Worm (Caenorhabditis elegans) whole organism, young adult: Measurements from ENCODE around the gene Y44A6D.1.

Experiments used
- B0035.1 ChIP-seq: sonication (generic microtip); optimal IDR thresholded peaks from 2 replicates; lab custom pipeline; 2016; ENCODE audit warnings: missing genetic modification characterization, mild to moderate bottlenecking, missing compliant biosample characterization, missing genotype, missing genetic modification reagents
- F33H1.4 ChIP-seq: fragments of 200-800 bp; sonication (Bioruptor generic); IDR thresholded peaks from 2 replicates; pipeline ENCODE4 v1.3.6; 2022; ENCODE audit warnings: missing genetic modification reagents, missing genetic modification characterization, missing compliant biosample characterization
- F57A8.1 ChIP-seq: fragments of 200-800 bp; sonication (Bioruptor generic); optimal IDR thresholded peaks from 2 replicates; lab custom pipeline; 2018; ENCODE audit warnings: mild to moderate bottlenecking, missing genetic modification characterization, moderate library complexity, missing compliant biosample characterization
- K12H6.12 ChIP-seq: fragments of 200-800 bp; sonication (Bioruptor generic); optimal IDR thresholded peaks from 2 replicates; lab custom pipeline; 2018; ENCODE audit warnings: mild to moderate bottlenecking, missing genetic modification characterization, missing compliant biosample characterization
- Y53F4B.3 ChIP-seq: fragments of 200-800 bp; sonication (Bioruptor generic); IDR thresholded peaks from 2 replicates; pipeline ENCODE4 v1.3.6; 2022; ENCODE audit warnings: missing genetic modification reagents, missing genetic modification characterization, missing compliant biosample characterization
- Y53G8AR.9 ChIP-seq: fragments of 200-800 bp; sonication (Bioruptor generic); conservative IDR thresholded peaks from 2 replicates; pipeline ENCODE4 v1.3.6; 2022; ENCODE audit warnings: missing genetic modification reagents, missing genetic modification characterization, missing compliant biosample characterization
- Y95B8A.8 ChIP-seq: fragments of 200-800 bp; sonication (Bioruptor generic); IDR thresholded peaks from 2 replicates; pipeline ENCODE4 v1.3.6; 2022; ENCODE audit warnings: missing genetic modification reagents, missing genetic modification characterization, missing compliant biosample characterization
- ZK185.1 ChIP-seq: sonication (generic microtip); optimal IDR thresholded peaks from 2 replicates; lab custom pipeline; 2016; ENCODE audit warnings: mild to moderate bottlenecking, missing genetic modification characterization, missing compliant biosample characterization; ENCODE audit not compliant: poor library complexity, severe bottlenecking
- aptf-2 ChIP-seq: fragments of 200-800 bp; sonication (Bioruptor generic); conservative IDR thresholded peaks from 2 replicates; pipeline ENCODE4 v1.3.6; 2022; ENCODE audit warnings: missing genetic modification reagents, missing genetic modification characterization, missing compliant biosample characterization
- atf-7 ChIP-seq: sonication (generic microtip); optimal IDR thresholded peaks from 2 replicates; lab custom pipeline; 2017; ENCODE audit warnings: mild to moderate bottlenecking, missing genetic modification characterization, missing compliant biosample characterization
- attf-3 ChIP-seq: fragments of 200-800 bp; sonication (Bioruptor generic); conservative IDR thresholded peaks from 2 replicates; pipeline ENCODE4 v1.3.6; 2022; ENCODE audit warnings: missing genetic modification reagents, missing genetic modification characterization, missing compliant biosample characterization
- attf-5 ChIP-seq: fragments of 200-800 bp; sonication (Bioruptor generic); optimal IDR thresholded peaks from 2 replicates; lab custom pipeline; 2018; ENCODE audit warnings: mild to moderate bottlenecking, missing genetic modification characterization, missing compliant biosample characterization
- attf-6 ChIP-seq: fragments of 200-800 bp; sonication (Bioruptor generic); IDR thresholded peaks from 2 replicates; pipeline ENCODE4 v1.3.6; 2022; ENCODE audit warnings: missing genetic modification reagents, missing genetic modification characterization, missing compliant biosample characterization
- cebp-2 ChIP-seq: fragments of 200-800 bp; sonication (Bioruptor generic); IDR thresholded peaks from 2 replicates; pipeline ENCODE4 v1.3.6; 2022; ENCODE audit warnings: missing genetic modification characterization, missing compliant biosample characterization
- ceh-100 ChIP-seq: fragments of 200-800 bp; sonication (Bioruptor generic); IDR thresholded peaks from 2 replicates; pipeline ENCODE4 v1.3.6; 2022; ENCODE audit warnings: missing genetic modification reagents, missing genetic modification characterization, missing compliant biosample characterization
- ceh-27 ChIP-seq: fragments of 200-800 bp; sonication (Bioruptor generic); optimal IDR thresholded peaks from 2 replicates; lab custom pipeline; 2018; ENCODE audit warnings: mild to moderate bottlenecking, missing genetic modification characterization, moderate library complexity, missing compliant biosample characterization
- ceh-58 ChIP-seq: fragments of 200-800 bp; sonication (Bioruptor generic); IDR thresholded peaks from 2 replicates; pipeline ENCODE4 v1.3.6; 2022; ENCODE audit warnings: missing genetic modification characterization, missing compliant biosample characterization
- ceh-91 ChIP-seq: fragments of 200-800 bp; sonication (Bioruptor generic); IDR thresholded peaks from 2 replicates; pipeline ENCODE4 v1.3.6; 2022; ENCODE audit warnings: missing genetic modification reagents, missing genetic modification characterization, missing compliant biosample characterization
- chd-7 ChIP-seq: sonication (generic microtip); optimal IDR thresholded peaks from 2 replicates; lab custom pipeline; 2016; ENCODE audit warnings: mild to moderate bottlenecking, missing genetic modification characterization, moderate library complexity, missing compliant biosample characterization
- dox-1 ChIP-seq: fragments of 200-800 bp; sonication (Bioruptor generic); IDR thresholded peaks from 2 replicates; pipeline ENCODE4 v1.3.6; 2022; ENCODE audit warnings: missing genetic modification reagents, missing genetic modification characterization, missing compliant biosample characterization
- efl-1 ChIP-seq: fragments of 150-350 bp; optimal IDR thresholded peaks from 2 replicates; lab custom pipeline; 2014; ENCODE audit warnings: missing biosample characterization, missing genetic modification reagents, missing genetic modification characterization
- egl-18 ChIP-seq: fragments of 200-800 bp; sonication (Bioruptor generic); IDR thresholded peaks from 2 replicates; pipeline ENCODE4 v1.3.6; 2022; ENCODE audit warnings: missing genetic modification reagents, missing genetic modification characterization, missing compliant biosample characterization
- egrh-3 ChIP-seq: fragments of 200-800 bp; sonication (Bioruptor generic); IDR thresholded peaks from 2 replicates; pipeline ENCODE4 v1.3.6; 2022; ENCODE audit warnings: missing genetic modification reagents, missing genetic modification characterization, missing compliant biosample characterization
- gei-17 ChIP-seq: fragments of 200-800 bp; sonication (Bioruptor generic); optimal IDR thresholded peaks from 2 replicates; lab custom pipeline; 2018; ENCODE audit warnings: mild to moderate bottlenecking, missing genetic modification characterization, missing compliant biosample characterization
- hlh-12 ChIP-seq: sonication (generic microtip); optimal IDR thresholded peaks from 2 replicates; lab custom pipeline; 2016; ENCODE audit warnings: missing genetic modification characterization, missing compliant biosample characterization
- hrde-1 ChIP-seq: sonication (generic microtip); optimal IDR thresholded peaks from 2 replicates; lab custom pipeline; 2016; ENCODE audit warnings: missing genetic modification characterization, mild to moderate bottlenecking, missing compliant biosample characterization, moderate library complexity, missing genotype, missing genetic modification reagents, borderline replicate concordance
- let-526 ChIP-seq: fragments of 200-800 bp; sonication (Bioruptor generic); IDR thresholded peaks from 2 replicates; pipeline ENCODE4 v1.3.6; 2022; ENCODE audit warnings: missing genetic modification reagents, missing genetic modification characterization, missing compliant biosample characterization
- let-607 ChIP-seq, 2 experiments: fragments of 200-800 bp in 1 of 2; sonication (Bioruptor generic) in 1 of 2; sonication (generic microtip) in 1 of 2; optimal IDR thresholded peaks; 2 replicates each; lab custom pipeline; 2016 to 2018; ENCODE audit warnings: mild to moderate bottlenecking in 2 of 2, missing compliant biosample characterization in 2 of 2, missing genetic modification characterization in 2 of 2, moderate library complexity in 2 of 2, missing genotype in 1 of 2
- lir-1 ChIP-seq: fragments of 200-800 bp; sonication (Bioruptor generic); conservative IDR thresholded peaks from 2 replicates; pipeline ENCODE4 v1.3.6; 2022; ENCODE audit warnings: missing genetic modification reagents, missing genetic modification characterization, missing compliant biosample characterization
- lsl-1 ChIP-seq: fragments of 200-800 bp; sonication (Bioruptor generic); optimal IDR thresholded peaks from 2 replicates; lab custom pipeline; 2018; ENCODE audit warnings: mild to moderate bottlenecking, missing genetic modification characterization, moderate library complexity, missing compliant biosample characterization
- madf-3 ChIP-seq: fragments of 200-800 bp; sonication (Bioruptor generic); IDR thresholded peaks from 2 replicates; pipeline ENCODE4 v1.3.6; 2022; ENCODE audit warnings: missing genetic modification reagents, missing genetic modification characterization, missing compliant biosample characterization
- mcd-1 ChIP-seq: fragments of 200-800 bp; sonication (Bioruptor generic); IDR thresholded peaks from 2 replicates; pipeline ENCODE4 v1.3.6; 2022; ENCODE audit warnings: missing genetic modification reagents, missing genetic modification characterization, missing compliant biosample characterization
- mel-28 ChIP-seq: sonication (generic microtip); optimal IDR thresholded peaks from 2 replicates; lab custom pipeline; 2016; ENCODE audit warnings: borderline replicate concordance, mild to moderate bottlenecking, missing genetic modification characterization, missing compliant biosample characterization
- mes-4 ChIP-seq: sonication (generic microtip); optimal IDR thresholded peaks from 2 replicates; lab custom pipeline; 2016; ENCODE audit warnings: missing genotype, missing genetic modification characterization, missing compliant biosample characterization
- nfyb-1 ChIP-seq: fragments of 200-800 bp; sonication (Bioruptor generic); IDR thresholded peaks from 2 replicates; pipeline ENCODE4 v1.3.6; 2022; ENCODE audit warnings: missing genetic modification reagents, missing genetic modification characterization, missing compliant biosample characterization
- nhr-27 ChIP-seq: fragments of 200-800 bp; sonication (Bioruptor generic); optimal IDR thresholded peaks from 2 replicates; lab custom pipeline; 2018; ENCODE audit warnings: mild to moderate bottlenecking, missing genetic modification characterization, moderate library complexity, missing compliant biosample characterization
- nhr-80 ChIP-seq: sonication (generic microtip); optimal IDR thresholded peaks from 2 replicates; lab custom pipeline; 2016; ENCODE audit warnings: missing genetic modification characterization, missing compliant biosample characterization
- pha-4 ChIP-seq: fragments of 150-350 bp; sonication (generic microtip); optimal IDR thresholded peaks from 2 replicates; lab custom pipeline; 2014; ENCODE audit warnings: missing biosample characterization, missing genetic modification reagents, missing genetic modification characterization
- rec-8 ChIP-seq, 2 experiments: sonication (generic microtip); optimal IDR thresholded peaks; 2 replicates each; lab custom pipeline; 2016; ENCODE audit warnings: mild to moderate bottlenecking in 2 of 2, missing genetic modification characterization in 2 of 2, missing genetic modification reagents in 2 of 2, missing genotype in 2 of 2, missing biosample characterization in 1 of 2, missing compliant biosample characterization in 1 of 2, moderate library complexity in 1 of 2
- sdz-38 ChIP-seq: sonication (generic microtip); optimal IDR thresholded peaks from 2 replicates; lab custom pipeline; 2016; ENCODE audit warnings: missing genotype, missing genetic modification characterization, missing compliant biosample characterization
- sea-2 ChIP-seq: fragments of 200-800 bp; sonication (Bioruptor generic); IDR thresholded peaks from 2 replicates; pipeline ENCODE4 v1.3.6; 2022; ENCODE audit warnings: missing genetic modification characterization, missing compliant biosample characterization
- somi-1 ChIP-seq: fragments of 200-800 bp; sonication (Bioruptor generic); optimal IDR thresholded peaks from 2 replicates; lab custom pipeline; 2018; ENCODE audit warnings: mild to moderate bottlenecking, missing genetic modification characterization, missing compliant biosample characterization
- tbp1 ChIP-seq: fragments of 200-800 bp; sonication (Bioruptor generic); optimal IDR thresholded peaks from 2 replicates; lab custom pipeline; 2018; ENCODE audit warnings: mild to moderate bottlenecking, missing genetic modification characterization, missing compliant biosample characterization
- tbx-9 ChIP-seq: sonication (generic microtip); optimal IDR thresholded peaks from 2 replicates; lab custom pipeline; 2016; ENCODE audit warnings: borderline replicate concordance, missing genetic modification characterization, inconsistent platforms, missing compliant biosample characterization
- unc-130 ChIP-seq: sonication (generic microtip); optimal IDR thresholded peaks from 2 replicates; lab custom pipeline; 2016; ENCODE audit warnings: missing genetic modification reagents, missing genetic modification characterization, missing compliant biosample characterization
- unc-62 ChIP-seq: fragments of 150-350 bp; optimal IDR thresholded peaks from 2 replicates; lab custom pipeline; 2014; ENCODE audit warnings: missing biosample characterization, missing genetic modification reagents, missing genetic modification characterization
- xnd-1 ChIP-seq: sonication (generic microtip); optimal IDR thresholded peaks from 2 replicates; lab custom pipeline; 2016; ENCODE audit warnings: missing genotype, missing genetic modification reagents, missing genetic modification characterization, missing compliant biosample characterization
- ztf-3 ChIP-seq: fragments of 200-800 bp; sonication (Bioruptor generic); optimal IDR thresholded peaks from 2 replicates; lab custom pipeline; 2018; ENCODE audit warnings: mild to moderate bottlenecking, missing genetic modification characterization, missing compliant biosample characterization

Gene Y44A6D.1

ce11 chrV:20778257-20778697 is 11.6 kb downstream of the Y44A6D.1 start (continued):
- TF ChIP-seq ZK185.1 (peak; percentile 80), pha-4 (tag; lab: Kevin White, UChicago) (no peak), unc-62 (GFP tag; lab: Kevin White, UChicago) (no peak), cebp-2 (GFP tag; lab: Robert Waterston, UW) (no peak), nfyb-1 (GFP tag; lab: Robert Waterston, UW) (peak; percentile 95), let-607 (tag; optimal IDR thresholded peaks at IDR 0.05; lab: Kevin White, UChicago) (peak; percentile 85 to 91), lir-1 (peak; percentile 85), hrde-1 (no peak), egl-18 (GFP tag; lab: Robert Waterston, UW) (no peak), nhr-80 (tag; lab: Kevin White, UChicago) (peak; percentile 79), Y53G8AR.9 (GFP tag; lab: Robert Waterston, UW) (peak; percentile 76; the same call in 1 of the 2 replicates), mel-28 (tag; lab: Kevin White, UChicago) (no peak), Y53F4B.3 (GFP tag; lab: Robert Waterston, UW) (no peak), ceh-100 (GFP tag; lab: Robert Waterston, UW) (peak; percentile 42; the same call in 1 of the 2 replicates), aptf-2 (0 out of 2 replicates have a peak, but pooled peaks have one; percentile 40), atf-7 (peak; percentile 91), tbp1 (GFP tag; lab: Kevin White, UChicago) (peak; percentile 69), mes-4 (tag; lab: Kevin White, UChicago) (no peak), nhr-27 (tag; lab: Kevin White, UChicago) (no peak), K12H6.12 (tag; lab: Kevin White, UChicago) (peak; percentile 96), hlh-12 (no peak), madf-3 (GFP tag; lab: Robert Waterston, UW) (no peak), ceh-58 (GFP tag; lab: Robert Waterston, UW) (no peak), chd-7 (tag; lab: Kevin White, UChicago) (peak; percentile 94), ceh-27 (GFP tag; lab: Kevin White, UChicago) (peak; percentile 98), B0035.1 (tag; lab: Kevin White, UChicago) (peak; percentile 70), dox-1 (GFP tag; lab: Robert Waterston, UW) (peak; percentile 82), attf-3 (no peak), ztf-3 (peak; percentile 11), unc-130 (GFP tag; lab: Kevin White, UChicago) (no peak), sea-2 (GFP tag; lab: Robert Waterston, UW) (no peak), sdz-38 (tag; lab: Kevin White, UChicago) (no peak), somi-1 (GFP tag; lab: Kevin White, UChicago) (peak; percentile 93), F57A8.1 (GFP tag; lab: Kevin White, UChicago) (no peak), ceh-91 (GFP tag; lab: Robert Waterston, UW) (no peak), xnd-1 (tag; lab: Kevin White, UChicago) (no peak), mcd-1 (GFP tag; lab: Robert Waterston, UW) (peak; percentile 78), tbx-9 (tag; lab: Kevin White, UChicago) (no peak), attf-5 (peak; percentile 78), egrh-3 (peak; percentile 50; the same call in 1 of the 2 replicates), lsl-1 (no peak), rec-8 (tag; optimal IDR thresholded peaks at IDR 0.05; lab: Kevin White, UChicago) (no peak), gei-17 (GFP tag; lab: Kevin White, UChicago) (peak; percentile 78), F33H1.4 (no peak), efl-1 (GFP tag; lab: Kevin White, UChicago) (no peak), let-526 (GFP tag; lab: Robert Waterston, UW) (peak; percentile 87), Y95B8A.8 (GFP tag; lab: Robert Waterston, UW) (peak; percentile 43; the same call in 1 of the 2 replicates), attf-6 (GFP tag; lab: Robert Waterston, UW) (no peak)
